Fruit fly (Drosophila melanogaster) whole organism, prepupa: ENCODE results near the gene Ced-12.

ENCODE experiments used
- Blimp-1 ChIP-seq: fragments of 200-800 bp; sonication (Bioruptor generic); optimal IDR thresholded peaks from 3 replicates; lab custom pipeline; 2017; ENCODE audit warnings: missing biosample characterization, missing genetic modification characterization, mild to moderate bottlenecking, moderate library complexity, missing genetic modification reagents
- CG10631 ChIP-seq: fragments of 200-800 bp; sonication (Bioruptor generic); optimal IDR thresholded peaks from 2 replicates; lab custom pipeline; 2016; ENCODE audit warnings: missing biosample characterization, missing genetic modification characterization
- CG10669 ChIP-seq: fragments of 200-800 bp; sonication (Bioruptor generic); optimal IDR thresholded peaks from 3 replicates; lab custom pipeline; 2018; ENCODE audit warnings: missing biosample characterization, mild to moderate bottlenecking, missing genetic modification characterization, moderate library complexity
- CG11294 ChIP-seq: fragments of 200-800 bp; sonication (Bioruptor generic); IDR thresholded peaks from 2 replicates; pipeline ENCODE4 v1.3.6; 2022; ENCODE audit warnings: missing biosample characterization, missing genetic modification characterization
- CG11762 ChIP-seq: fragments of 200-800 bp; sonication (Bioruptor generic); optimal IDR thresholded peaks from 3 replicates; lab custom pipeline; 2016; ENCODE audit warnings: missing biosample characterization, missing genetic modification characterization; ENCODE audit not compliant: insufficient read depth
- CG11902 ChIP-seq: fragments of 200-800 bp; sonication (Bioruptor generic); optimal IDR thresholded peaks from 3 replicates; lab custom pipeline; 2016; ENCODE audit warnings: missing biosample characterization, missing genetic modification characterization
- CG15336 ChIP-seq: fragments of 200-800 bp; sonication (Bioruptor generic); IDR thresholded peaks from 2 replicates; pipeline ENCODE4 v1.3.6; 2022; ENCODE audit warnings: missing biosample characterization, missing genetic modification characterization
- CG1621 ChIP-seq: fragments of 200-800 bp; sonication (Bioruptor generic); optimal IDR thresholded peaks from 3 replicates; lab custom pipeline; 2018; ENCODE audit warnings: missing biosample characterization, mild to moderate bottlenecking, missing genetic modification characterization
- CG31627 ChIP-seq: fragments of 200-800 bp; sonication (Bioruptor generic); optimal IDR thresholded peaks from 3 replicates; lab custom pipeline; 2016; ENCODE audit warnings: missing biosample characterization, missing genetic modification characterization
- CG32006 ChIP-seq: fragments of 200-800 bp; sonication (Bioruptor generic); optimal IDR thresholded peaks from 3 replicates; lab custom pipeline; 2017; ENCODE audit warnings: missing biosample characterization, mild to moderate bottlenecking, missing genetic modification characterization
- CG34406 ChIP-seq: fragments of 200-800 bp; sonication (Bioruptor generic); optimal IDR thresholded peaks from 3 replicates; lab custom pipeline; 2016; ENCODE audit warnings: missing biosample characterization, missing genetic modification characterization
- CG3919 ChIP-seq: fragments of 200-800 bp; sonication (Bioruptor generic); optimal IDR thresholded peaks from 3 replicates; lab custom pipeline; 2016; ENCODE audit warnings: missing biosample characterization, missing genetic modification characterization
- CG4318 ChIP-seq: fragments of 200-800 bp; sonication (Bioruptor generic); optimal IDR thresholded peaks from 3 replicates; lab custom pipeline; 2017; ENCODE audit warnings: missing biosample characterization, mild to moderate bottlenecking, missing genetic modification characterization
- CG6854 ChIP-seq: fragments of 200-800 bp; sonication (Bioruptor generic); optimal IDR thresholded peaks from 2 replicates; lab custom pipeline; 2017; ENCODE audit warnings: missing biosample characterization, mild to moderate bottlenecking, missing genetic modification characterization
- CG7368 ChIP-seq: fragments of 200-800 bp; sonication (Bioruptor generic); optimal IDR thresholded peaks from 3 replicates; lab custom pipeline; 2016; ENCODE audit warnings: missing biosample characterization, missing genetic modification characterization
- CG8119 ChIP-seq: fragments of 200-800 bp; sonication (Bioruptor generic); IDR thresholded peaks from 3 replicates; pipeline ENCODE4 v1.3.6; 2022; ENCODE audit warnings: missing biosample characterization, missing genetic modification characterization
- CG8319 ChIP-seq: fragments of 200-800 bp; sonication (Bioruptor generic); optimal IDR thresholded peaks from 3 replicates; lab custom pipeline; 2016; ENCODE audit warnings: missing biosample characterization, missing genetic modification characterization
- CG9139 ChIP-seq: fragments of 200-800 bp; sonication (Bioruptor generic); optimal IDR thresholded peaks from 3 replicates; lab custom pipeline; 2017; ENCODE audit warnings: missing biosample characterization, mild to moderate bottlenecking, missing genetic modification characterization
- Eip75B ChIP-seq: fragments of 200-800 bp; sonication (Bioruptor generic); optimal IDR thresholded peaks from 3 replicates; lab custom pipeline; 2016; ENCODE audit warnings: missing biosample characterization, missing genetic modification characterization
- Eip78C ChIP-seq: fragments of 200-800 bp; sonication (Bioruptor generic); peaks from one replicate; lab custom pipeline; 2016; ENCODE audit warnings: missing biosample characterization, missing genetic modification characterization
- Eip93F ChIP-seq: fragments of 200-800 bp; sonication (Bioruptor generic); optimal IDR thresholded peaks from 2 replicates; lab custom pipeline; 2016; ENCODE audit warnings: missing biosample characterization, mild to moderate bottlenecking, missing genetic modification characterization
- Ets21C ChIP-seq: fragments of 200-800 bp; sonication (Bioruptor generic); optimal IDR thresholded peaks from 3 replicates; lab custom pipeline; 2016; ENCODE audit warnings: missing biosample characterization, missing genetic modification characterization
- Ets96B ChIP-seq: fragments of 200-800 bp; optimal IDR thresholded peaks from 2 replicates; lab custom pipeline; 2019; ENCODE audit warnings: missing biosample characterization, mild to moderate bottlenecking, missing genetic modification characterization, moderate library complexity
- Gug ChIP-seq: fragments of 200-800 bp; sonication (Bioruptor generic); IDR thresholded peaks from 2 replicates; pipeline ENCODE4 v1.3.6; 2022; ENCODE audit warnings: missing biosample characterization, missing genetic modification characterization
- Hr38 ChIP-seq: sonication (Bioruptor generic); optimal IDR thresholded peaks from 2 replicates; lab custom pipeline; 2016; ENCODE audit warnings: missing biosample characterization, missing genetic modification characterization
- Hr39 ChIP-seq: fragments of 200-800 bp; sonication (Bioruptor generic); optimal IDR thresholded peaks from 2 replicates; lab custom pipeline; 2016; ENCODE audit warnings: missing biosample characterization, missing genetic modification characterization
- Lpt ChIP-seq: fragments of 200-800 bp; sonication (Bioruptor generic); optimal IDR thresholded peaks from 3 replicates; lab custom pipeline; 2016; ENCODE audit warnings: missing biosample characterization, missing genetic modification characterization
- Met ChIP-seq: fragments of 200-800 bp; sonication (Bioruptor generic); optimal IDR thresholded peaks from 3 replicates; lab custom pipeline; 2016; ENCODE audit warnings: missing biosample characterization, missing genetic modification characterization
- OdsH ChIP-seq: fragments of 200-800 bp; sonication (Bioruptor generic); optimal IDR thresholded peaks from 3 replicates; lab custom pipeline; 2016; ENCODE audit warnings: missing biosample characterization, missing genetic modification characterization
- Smox ChIP-seq: fragments of 200-800 bp; sonication (Bioruptor generic); optimal IDR thresholded peaks from 3 replicates; lab custom pipeline; 2016; ENCODE audit warnings: missing biosample characterization, missing genetic modification characterization
- Sox102F ChIP-seq: fragments of 200-800 bp; sonication (Bioruptor generic); optimal IDR thresholded peaks from 2 replicates; lab custom pipeline; 2016; ENCODE audit warnings: missing biosample characterization, mild to moderate bottlenecking, missing genetic modification characterization
- Sox14 ChIP-seq: fragments of 200-800 bp; sonication (Bioruptor generic); optimal IDR thresholded peaks from 3 replicates; lab custom pipeline; 2016; ENCODE audit warnings: missing biosample characterization, missing genetic modification characterization
- achi ChIP-seq: fragments of 200-800 bp; sonication (Bioruptor generic); optimal IDR thresholded peaks from 3 replicates; lab custom pipeline; 2016; ENCODE audit warnings: missing biosample characterization, missing genetic modification characterization
- acj6 ChIP-seq: fragments of 200-800 bp; sonication (Bioruptor generic); optimal IDR thresholded peaks from 3 replicates; lab custom pipeline; 2016; ENCODE audit warnings: missing biosample characterization, missing genetic modification characterization
- cyc ChIP-seq: fragments of 200-800 bp; sonication (Bioruptor generic); optimal IDR thresholded peaks from 3 replicates; lab custom pipeline; 2016; ENCODE audit warnings: missing biosample characterization, missing genetic modification characterization
- dac ChIP-seq: fragments of 200-800 bp; sonication (Bioruptor generic); optimal IDR thresholded peaks from 2 replicates; lab custom pipeline; 2017; ENCODE audit warnings: missing biosample characterization, mild to moderate bottlenecking, missing genetic modification characterization
- dsx ChIP-seq: fragments of 200-800 bp; optimal IDR thresholded peaks from 3 replicates; lab custom pipeline; 2019; ENCODE audit warnings: missing biosample characterization, mild to moderate bottlenecking, missing genetic modification characterization, moderate library complexity; ENCODE audit not compliant: poor library complexity, severe bottlenecking
- eg ChIP-seq: fragments of 200-800 bp; sonication (Bioruptor generic); IDR thresholded peaks from 3 replicates; pipeline ENCODE4 v1.3.6; 2022; ENCODE audit warnings: missing biosample characterization, missing genetic modification characterization
- esn ChIP-seq: fragments of 200-800 bp; sonication (Bioruptor generic); optimal IDR thresholded peaks from 2 replicates; lab custom pipeline; 2016; ENCODE audit warnings: missing biosample characterization, mild to moderate bottlenecking, missing genetic modification characterization, moderate library complexity
- fd59A ChIP-seq: fragments of 200-800 bp; sonication (Bioruptor generic); optimal IDR thresholded peaks from 2 replicates; lab custom pipeline; 2017; ENCODE audit warnings: missing biosample characterization, mild to moderate bottlenecking, missing genetic modification characterization, missing genetic modification reagents
- fd85E ChIP-seq: fragments of 200-800 bp; sonication (Bioruptor generic); optimal IDR thresholded peaks from 3 replicates; lab custom pipeline; 2016; ENCODE audit warnings: missing biosample characterization, missing genetic modification characterization
- fkh ChIP-seq: fragments of 200-800 bp; sonication (Bioruptor generic); optimal IDR thresholded peaks from 3 replicates; lab custom pipeline; 2017; ENCODE audit warnings: missing biosample characterization, mild to moderate bottlenecking, missing genetic modification characterization, moderate library complexity
- lz ChIP-seq: fragments of 200-800 bp; sonication (Bioruptor generic); optimal IDR thresholded peaks from 3 replicates; lab custom pipeline; 2016; ENCODE audit warnings: missing biosample characterization, missing genetic modification characterization
- net ChIP-seq: fragments of 200-800 bp; sonication (Bioruptor generic); optimal IDR thresholded peaks from 3 replicates; lab custom pipeline; 2016; ENCODE audit warnings: missing biosample characterization, missing genetic modification characterization
- pdm3 ChIP-seq: fragments of 200-800 bp; sonication (Bioruptor generic); optimal IDR thresholded peaks from 3 replicates; lab custom pipeline; 2016; ENCODE audit warnings: missing biosample characterization, missing genetic modification characterization
- salr ChIP-seq, 2 experiments: fragments of 200-800 bp; sonication (Bioruptor generic); optimal IDR thresholded peaks; 3 replicates each; lab custom pipeline; 2016 to 2018; ENCODE audit warnings: missing biosample characterization in 2 of 2, missing genetic modification characterization in 2 of 2, mild to moderate bottlenecking in 1 of 2
- spab ChIP-seq: fragments of 200-800 bp; sonication (Bioruptor generic); optimal IDR thresholded peaks from 2 replicates; lab custom pipeline; 2017; ENCODE audit warnings: missing biosample characterization, mild to moderate bottlenecking, missing genetic modification characterization, missing genetic modification reagents
- ss ChIP-seq, 2 experiments: fragments of 200-800 bp; sonication (Bioruptor generic); optimal IDR thresholded peaks; 2 replicates in 1 of 2; 3 replicates in 1 of 2; lab custom pipeline; 2017 to 2018; ENCODE audit warnings: mild to moderate bottlenecking in 2 of 2, missing biosample characterization in 2 of 2, missing genetic modification characterization in 2 of 2, moderate library complexity in 1 of 2
- svp ChIP-seq: fragments of 200-800 bp; sonication (Bioruptor generic); peaks from one replicate; lab custom pipeline; 2016; ENCODE audit warnings: missing biosample characterization, missing genetic modification characterization
- topi ChIP-seq: fragments of 200-800 bp; sonication (Bioruptor generic); optimal IDR thresholded peaks from 3 replicates; lab custom pipeline; 2016; ENCODE audit warnings: missing biosample characterization, missing genetic modification characterization
- vri ChIP-seq: fragments of 200-800 bp; sonication (Bioruptor generic); optimal IDR thresholded peaks from 3 replicates; lab custom pipeline; 2016; ENCODE audit warnings: missing biosample characterization, mild to moderate bottlenecking, missing genetic modification characterization

Ced-12 gene

dm6 chr2L:12065683-12066386 lies 31.8 kb upstream of the Ced-12 start:
- TF ChIP-seq Blimp-1 = peak; percentile 97
- peak; percentile 93 for TF ChIP-seq net
- peak; percentile 72 for TF ChIP-seq Smox (GFP tag; lab: Kevin White, UChicago)
- TF ChIP-seq cyc (GFP tag; lab: Kevin White, UChicago) = peak; percentile 64
- TF ChIP-seq CG4318 (GFP tag; lab: Kevin White, UChicago) = peak; percentile 99
- no peak for TF ChIP-seq Hr38
- peak; percentile 87 for TF ChIP-seq CG11294 (GFP tag; lab: Robert Waterston, UW)
- no peak for TF ChIP-seq fkh
- peak; percentile 10 for TF ChIP-seq vri
- TF ChIP-seq Ets96B (tag; lab: Kevin White, UChicago) = peak; percentile 91
- TF ChIP-seq Hr39 (GFP tag; lab: Kevin White, UChicago) = peak; percentile 41
- peak; percentile 98 for TF ChIP-seq dac (GFP tag; lab: Kevin White, UChicago)
- peak; percentile 74 for TF ChIP-seq Met (GFP tag; lab: Kevin White, UChicago)
- peak; percentile 66 for TF ChIP-seq lz (GFP tag; lab: Kevin White, UChicago)
- peak; percentile 95 for TF ChIP-seq achi
- peak; percentile 83 for TF ChIP-seq Sox102F (GFP tag; lab: Kevin White, UChicago)
- TF ChIP-seq spab (GFP tag; lab: Kevin White, UChicago) = peak; percentile 87
- TF ChIP-seq svp (GFP tag; lab: Kevin White, UChicago) = no peak
- TF ChIP-seq fd59A (GFP tag; lab: Kevin White, UChicago) = peak; percentile 76
- peak; percentile 55 to 98 for TF ChIP-seq salr (GFP tag; optimal IDR thresholded peaks at IDR 0.05; lab: Kevin White, UChicago)
- peak; percentile 49 for TF ChIP-seq fd85E (GFP tag; lab: Kevin White, UChicago)
- peak; percentile 43 for TF ChIP-seq Ets21C
- TF ChIP-seq CG8119 = peak; percentile 99
- TF ChIP-seq CG6854 (GFP tag; lab: Kevin White, UChicago) = peak; percentile 69
- peak; percentile 93 for TF ChIP-seq CG3919 (GFP tag; lab: Kevin White, UChicago)
- TF ChIP-seq CG32006 = peak; percentile 100
- TF ChIP-seq Gug (GFP tag; lab: Robert Waterston, UW) = peak; percentile 94
- peak; percentile 97 for TF ChIP-seq Lpt (GFP tag; lab: Kevin White, UChicago)
- peak; percentile 85 for TF ChIP-seq CG9139 (GFP tag; lab: Kevin White, UChicago)
- peak; percentile 36 for TF ChIP-seq CG31627 (GFP tag; lab: Kevin White, UChicago)
- peak; percentile 91 to 92 for TF ChIP-seq ss (GFP tag; optimal IDR thresholded peaks at IDR 0.05; lab: Kevin White, UChicago)
- peak; percentile 84 for TF ChIP-seq CG7368 (GFP tag; lab: Kevin White, UChicago)
- peak; percentile 95 for TF ChIP-seq OdsH (GFP tag; lab: Kevin White, UChicago)
- TF ChIP-seq dsx (GFP tag; lab: Kevin White, UChicago) = peak; percentile 91
- peak; percentile 64 for TF ChIP-seq CG8319 (GFP tag; lab: Kevin White, UChicago)
- peak; percentile 71 for TF ChIP-seq topi
- TF ChIP-seq Eip78C (GFP tag; lab: Kevin White, UChicago) = peak; percentile 97
- TF ChIP-seq Eip75B = peak; percentile 82
- peak; percentile 67 for TF ChIP-seq CG1621
- TF ChIP-seq pdm3 (GFP tag; lab: Kevin White, UChicago) = peak; percentile 84
- TF ChIP-seq eg = peak; percentile 96
- peak; percentile 90 for TF ChIP-seq CG34406 (GFP tag; lab: Kevin White, UChicago)
- peak; percentile 82 for TF ChIP-seq Sox14 (GFP tag; lab: Kevin White, UChicago)
- peak; percentile 85 for TF ChIP-seq CG10669 (GFP tag; lab: Kevin White, UChicago)
- TF ChIP-seq CG11902 (GFP tag; lab: Kevin White, UChicago) = peak; percentile 70
- peak; percentile 94 for TF ChIP-seq CG10631
- peak; percentile 93 for TF ChIP-seq acj6
- TF ChIP-seq CG11762 (GFP tag; lab: Kevin White, UChicago) = peak; percentile 88
- peak; percentile 98 for TF ChIP-seq CG15336
- peak; percentile 75 for TF ChIP-seq Eip93F (GFP tag; lab: Kevin White, UChicago)
- TF ChIP-seq esn = peak; percentile 87
